Worm (Caenorhabditis elegans) whole organism, L4/young adult: ENCODE measurements around the gene orc-2.
"Not testable (repeated sequence)": the region's sequence is repeated elsewhere in the genome, so short reads cannot be mapped to it uniquely, and the experiment has no call there.

ENCODE experiments used
- W03F9.2 ChIP-seq: fragments of 150-350 bp; optimal IDR thresholded peaks from 2 replicates; lab custom pipeline; 2014; ENCODE audit warnings: missing biosample characterization, missing genetic modification characterization
- dao-5 ChIP-seq: sonication (generic microtip); optimal IDR thresholded peaks from 2 replicates; lab custom pipeline; 2016; ENCODE audit warnings: missing genotype, missing genetic modification characterization, moderate library complexity, missing compliant biosample characterization
- him-1 ChIP-seq: sonication (generic microtip); optimal IDR thresholded peaks from 2 replicates; lab custom pipeline; 2016; ENCODE audit warnings: missing genotype, missing genetic modification reagents, missing genetic modification characterization, missing compliant biosample characterization

The orc-2 gene

ce11 chrII:10887097-10887496, 13.4 kb downstream of the orc-2 start:
- TF ChIP-seq him-1 (tag; lab: Kevin White, UChicago): no peak
- TF ChIP-seq W03F9.2 (tag; lab: Kevin White, UChicago): no peak
- TF ChIP-seq dao-5 (tag; lab: Kevin White, UChicago): no peak

- TF ChIP-seq W03F9.2 (tag; lab: Kevin White, UChicago) (no peak), him-1 (tag; lab: Kevin White, UChicago) (no peak), dao-5 (tag; lab: Kevin White, UChicago) (no peak)
Observed at ce11 chrII:10888979-10889378, 15.2 kb downstream of the orc-2 start, which contains the start of gene ptr-8. TSS of gene ptr-8 (plus strand) at chrII:10889279.

- TF ChIP-seq dao-5 (tag; lab: Kevin White, UChicago) (no peak), W03F9.2 (tag; lab: Kevin White, UChicago) (no peak), him-1 (tag; lab: Kevin White, UChicago) (no peak)
Observed at ce11 chrII:10894996-10895395, 21.3 kb downstream of the orc-2 start, which contains the start of gene sra-10. TSS of gene sra-10 (minus strand) at chrII:10895096.

ce11 chrII:10895959-10896358, 22.2 kb downstream of the orc-2 start:
- no peak for TF ChIP-seq dao-5 (tag; lab: Kevin White, UChicago)

ce11 chrII:10898998-10899397, 25.3 kb downstream of the orc-2 start:
- TF ChIP-seq dao-5 (tag; lab: Kevin White, UChicago) (no peak), him-1 (tag; lab: Kevin White, UChicago) (no peak), W03F9.2 (tag; lab: Kevin White, UChicago) (no peak)

DNA sequence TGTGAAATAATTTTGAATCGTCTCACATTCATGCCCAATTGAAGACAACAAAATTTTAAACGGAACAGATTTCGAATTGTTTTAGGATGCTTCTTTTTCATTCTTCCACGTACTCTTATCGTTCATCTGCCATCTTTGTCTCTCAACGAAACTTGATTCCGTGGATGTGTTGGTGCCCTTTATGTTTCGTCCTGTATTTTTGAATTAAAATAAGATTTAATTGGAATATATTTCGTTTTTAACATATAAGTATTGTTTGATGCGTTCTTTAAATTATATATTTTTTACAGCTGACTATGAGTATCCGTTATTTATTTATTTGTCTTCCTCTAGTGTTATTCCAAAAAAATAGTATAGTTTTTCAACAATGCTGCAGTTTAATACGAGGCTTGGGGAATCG, 28.4 kb downstream of the orc-2 start, which contains the start of gene gly-1:
Gene gly-1, minus strand, starts transcription at position 101 of the 400 bp plus-strand sequence.
- TF ChIP-seq W03F9.2 (tag; lab: Kevin White, UChicago): no peak
- TF ChIP-seq dao-5 (tag; lab: Kevin White, UChicago): no peak
- TF ChIP-seq him-1 (tag; lab: Kevin White, UChicago): no peak

- TF ChIP-seq dao-5, W03F9.2, him-1 (tag; lab: Kevin White, UChicago): not testable (repeated sequence)
Observed at ce11 chrII:10904379-10904778, 30.6 kb downstream of the orc-2 start, which contains the start of gene sra-12. TSS of gene sra-12 (minus strand) at chrII:10904479.

DNA sequence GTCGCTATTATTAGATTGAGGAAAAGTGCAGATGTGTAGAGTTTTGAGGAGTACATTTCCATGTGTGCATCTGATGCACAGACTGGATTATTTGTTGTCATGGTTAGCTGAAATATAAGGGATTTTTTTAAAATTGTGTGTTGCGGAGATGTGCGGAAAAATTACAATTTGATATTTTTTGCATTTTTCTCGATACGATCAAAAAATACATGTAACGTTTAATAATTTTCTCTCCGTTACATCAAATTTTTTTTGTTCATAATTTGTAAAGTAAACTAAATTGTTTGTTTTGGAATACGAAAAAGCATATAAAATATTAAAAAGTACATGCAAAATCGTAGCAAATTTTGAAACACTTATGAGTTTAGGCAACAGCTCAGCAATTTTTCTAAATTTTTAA, 36.5 kb downstream of the orc-2 start, which contains the start of gene sra-11:
Gene sra-11, minus strand, starts transcription at position 101 of the 400 bp plus-strand sequence.
- TF ChIP-seq him-1 (tag; lab: Kevin White, UChicago) (no peak), dao-5 (tag; lab: Kevin White, UChicago) (no peak), W03F9.2 (tag; lab: Kevin White, UChicago) (no peak)

ce11 chrII:10912995-10913394, 39.3 kb downstream of the orc-2 start:
- no peak for TF ChIP-seq dao-5 (tag; lab: Kevin White, UChicago)

DNA sequence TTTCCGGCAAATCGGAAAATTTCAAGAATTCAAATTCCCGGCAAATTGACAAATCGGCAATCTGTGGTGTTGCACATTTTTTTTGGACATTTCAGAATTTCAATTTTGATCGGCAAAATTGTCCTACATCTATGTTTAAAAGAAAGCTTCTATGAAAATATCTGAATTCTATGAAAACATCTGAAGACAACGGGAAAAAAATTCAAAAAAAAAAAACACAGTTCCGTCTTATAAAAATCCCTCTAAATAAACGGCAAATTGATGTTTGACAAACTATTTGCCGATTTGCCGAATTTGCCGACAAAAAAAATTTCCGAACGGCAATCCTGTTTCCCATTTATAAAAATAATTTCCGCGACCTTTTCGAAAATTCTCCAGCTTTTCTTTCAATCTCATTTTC, 40.6 kb downstream of the orc-2 start, which contains the start of gene F44F4.15:
Gene F44F4.15, plus strand, starts transcription at position 301 of the 400 bp plus-strand sequence.
- no peak for TF ChIP-seq him-1 (tag; lab: Kevin White, UChicago)
- TF ChIP-seq W03F9.2 (tag; lab: Kevin White, UChicago): no peak
- TF ChIP-seq dao-5 (tag; lab: Kevin White, UChicago): no peak

ce11 chrII:10915732-10916131, 42.0 kb downstream of the orc-2 start, which contains the start of gene F44F4.9:
TSS of gene F44F4.9 (minus strand) at chrII:10915832.
- TF ChIP-seq dao-5 (tag; lab: Kevin White, UChicago) (no peak), him-1 (tag; lab: Kevin White, UChicago) (no peak), W03F9.2 (tag; lab: Kevin White, UChicago) (no peak)

DNA sequence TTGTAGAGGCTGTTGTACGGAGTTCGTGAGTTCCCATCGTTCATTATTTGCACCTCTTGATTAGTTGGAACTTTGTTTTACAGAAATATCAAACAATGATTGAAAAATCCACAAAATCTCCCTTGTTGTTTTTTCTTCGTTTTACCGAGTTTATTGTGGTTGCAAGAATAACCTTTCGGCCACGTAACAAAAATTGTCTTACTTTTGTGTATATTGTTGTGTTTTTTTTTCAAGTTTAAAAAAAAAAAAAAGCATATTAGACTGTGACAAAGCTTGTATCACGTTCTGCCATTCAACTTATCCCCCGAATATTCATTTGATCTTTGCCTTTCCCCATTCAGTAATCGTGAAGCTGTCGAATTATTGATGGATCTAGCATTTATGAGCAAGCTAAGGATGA, 43.4 kb downstream of the orc-2 start, which contains the start of gene F44F4.10:
Gene F44F4.10, minus strand, starts transcription at position 101 of the 400 bp plus-strand sequence.
- no peak for TF ChIP-seq dao-5 (tag; lab: Kevin White, UChicago)

DNA sequence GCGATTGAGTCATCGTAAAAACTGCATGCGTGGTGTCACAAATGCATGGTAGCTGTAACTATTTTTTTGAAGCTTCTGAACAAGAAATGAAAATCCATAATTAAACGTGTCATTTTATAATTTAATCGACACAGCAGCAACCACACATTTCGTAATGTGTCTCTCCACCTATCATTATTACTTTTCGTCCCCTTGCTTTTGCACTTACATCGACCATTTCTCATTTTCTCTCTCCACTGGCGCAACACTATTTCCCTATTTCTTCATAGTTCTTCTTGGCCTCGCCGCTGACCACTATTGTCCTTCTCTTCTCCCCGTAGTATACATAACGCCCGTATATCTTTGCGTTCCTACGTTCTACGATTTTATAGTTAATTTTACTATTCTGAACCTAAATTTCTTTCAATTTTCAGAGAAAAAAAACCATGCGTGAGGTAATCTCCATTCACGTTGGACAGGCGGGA, 44.6 kb downstream of the orc-2 start, which contains the start of gene tba-4:
Gene tba-4, plus strand, starts transcription at position 414 of the 464 bp plus-strand sequence.
- TF ChIP-seq W03F9.2 (tag; lab: Kevin White, UChicago) (no peak), dao-5 (tag; lab: Kevin White, UChicago) (no peak), him-1 (tag; lab: Kevin White, UChicago) (no peak)

ce11 chrII:10922874-10923273, 49.1 kb downstream of the orc-2 start, which contains the start of gene Y19D2B.1:
TSS of gene Y19D2B.1 (minus strand) at chrII:10922974.
- not testable (repeated sequence) for TF ChIP-seq dao-5, W03F9.2, him-1 (tag; lab: Kevin White, UChicago)
